Fruit fly (Drosophila melanogaster): ENCODE data around the gene Act5C.

dm6 chrX:5904377-5905085 is 3.9 kb downstream of the Act5C start:
- TF ChIP-seq CG18011 (GFP tag; optimal IDR thresholded peaks at IDR 0.05) (no peak), CG9215 (GFP tag; IDR thresholded peaks at IDR 0.05) (no peak), CG13624 (GFP tag; optimal IDR thresholded peaks at IDR 0.05) (no peak), CG33213 (GFP tag; optimal IDR thresholded peaks at IDR 0.05) (no peak), Spps (tag; optimal IDR thresholded peaks at IDR 0.05) (no peak), wdn (GFP tag; IDR thresholded peaks at IDR 0.05) (no peak), CG11560 (tag; IDR thresholded peaks at IDR 0.05) (no peak), lola (GFP tag; optimal IDR thresholded peaks at IDR 0.05) (no peak), trem (tag; optimal IDR thresholded peaks at IDR 0.05) (no peak), fd96Cb (tag; optimal IDR thresholded peaks at IDR 0.05) (no peak), tio (GFP tag; optimal IDR thresholded peaks at IDR 0.05) (no peak), CG12769 (tag; optimal IDR thresholded peaks at IDR 0.05) (no peak), so (GFP tag; IDR thresholded peaks at IDR 0.05) (no peak), Gug (GFP tag; IDR thresholded peaks at IDR 0.05) (no peak)

Data from whole organism, embryonic.